Worm (Caenorhabditis elegans) whole organism, late embryonic: Measurements from ENCODE around the gene C18D4.3.

Experiments used
- ahr-1 ChIP-seq: sonication (generic microtip); optimal IDR thresholded peaks from 2 replicates; lab custom pipeline; 2016; ENCODE audit warnings: missing genetic modification characterization, missing compliant biosample characterization
- ceh-2 ChIP-seq: sonication (generic microtip); optimal IDR thresholded peaks from 2 replicates; lab custom pipeline; 2016; ENCODE audit warnings: missing genotype, missing genetic modification characterization, missing compliant biosample characterization
- elt-2 ChIP-seq: sonication (generic microtip); optimal IDR thresholded peaks from 2 replicates; lab custom pipeline; 2016; ENCODE audit warnings: missing genetic modification reagents, missing genetic modification characterization, missing compliant biosample characterization
- ets-4 ChIP-seq: sonication (generic microtip); optimal IDR thresholded peaks from 2 replicates; lab custom pipeline; 2016; ENCODE audit warnings: missing genetic modification characterization, missing compliant biosample characterization
- fkh-10 ChIP-seq: fragments of 150-350 bp; optimal IDR thresholded peaks from 2 replicates; lab custom pipeline; 2014; ENCODE audit warnings: missing biosample characterization, missing genetic modification reagents, missing genetic modification characterization
- hlh-8 ChIP-seq: sonication (generic microtip); optimal IDR thresholded peaks from 2 replicates; lab custom pipeline; 2016; ENCODE audit warnings: missing genotype, missing genetic modification characterization, missing compliant biosample characterization
- nhr-11 ChIP-seq: fragments of 150-350 bp; optimal IDR thresholded peaks from 2 replicates; lab custom pipeline; 2014; ENCODE audit warnings: missing biosample characterization, missing genetic modification characterization
- pat-9 ChIP-seq: fragments of 200-800 bp; sonication (Bioruptor generic); optimal IDR thresholded peaks from 2 replicates; lab custom pipeline; 2018; ENCODE audit warnings: mild to moderate bottlenecking, missing genetic modification characterization, moderate library complexity, missing compliant biosample characterization
- unc-55 ChIP-seq: sonication (generic microtip); optimal IDR thresholded peaks from 2 replicates; lab custom pipeline; 2017; ENCODE audit warnings: missing biosample characterization, missing genetic modification reagents, missing genetic modification characterization

ce11 chrV:17546931-17547330 lies 14.3 kb upstream of the C18D4.3 start:
- TF ChIP-seq hlh-8 (tag; lab: Kevin White, UChicago) = no peak
- TF ChIP-seq unc-55 = no peak
- TF ChIP-seq ahr-1 (tag; lab: Kevin White, UChicago) = no peak
- TF ChIP-seq elt-2 = no peak
- no peak for TF ChIP-seq ceh-2
- no peak for TF ChIP-seq ets-4 (tag; lab: Kevin White, UChicago)
- no peak for TF ChIP-seq pat-9 (tag; lab: Kevin White, UChicago)
- no peak for TF ChIP-seq nhr-11 (tag; lab: Kevin White, UChicago)
- TF ChIP-seq fkh-10 (GFP tag; lab: Kevin White, UChicago) = no peak
